Worm (Caenorhabditis elegans) whole organism, midembryonic: ENCODE data around the gene C47A4.5.
A peak's percentile ranks its signal among the peaks of the same experiment; 100 is the strongest.

Experiments
- cog-1 ChIP-seq: sonication (generic microtip); optimal IDR thresholded peaks from 2 replicates; lab custom pipeline; 2016; ENCODE audit warnings: missing genetic modification characterization, missing compliant biosample characterization
- flt-1 ChIP-seq: fragments of 200-800 bp; sonication (Bioruptor generic); IDR thresholded peaks from 2 replicates; pipeline ENCODE4 v1.3.6; 2022; ENCODE audit warnings: missing genetic modification characterization, missing compliant biosample characterization
- klf-2 ChIP-seq: fragments of 200-800 bp; sonication (Bioruptor generic); conservative IDR thresholded peaks from 2 replicates; pipeline ENCODE4 v1.3.6; 2022; ENCODE audit warnings: missing genetic modification reagents, missing genetic modification characterization, missing compliant biosample characterization
- med-1 ChIP-seq: sonication (generic microtip); optimal IDR thresholded peaks from 2 replicates; lab custom pipeline; 2017; ENCODE audit warnings: missing genetic modification characterization, mild to moderate bottlenecking, missing compliant biosample characterization, antibody characterized with exemption, missing genetic modification reagents; ENCODE audit not compliant: insufficient read depth
- ref-1 ChIP-seq: fragments of 200-800 bp; sonication (Bioruptor generic); conservative IDR thresholded peaks from 2 replicates; pipeline ENCODE4 v1.3.6; 2022; ENCODE audit warnings: missing genetic modification reagents, missing genetic modification characterization, missing compliant biosample characterization
- tab-1 ChIP-seq: fragments of 200-800 bp; sonication (Bioruptor generic); IDR thresholded peaks from 2 replicates; pipeline ENCODE4 v1.3.6; 2022; ENCODE audit warnings: missing genetic modification characterization, missing compliant biosample characterization
- ztf-23 ChIP-seq: fragments of 200-800 bp; sonication (Bioruptor generic); IDR thresholded peaks from 2 replicates; pipeline ENCODE4 v1.3.6; 2022; ENCODE audit warnings: missing genetic modification reagents, missing genetic modification characterization, missing compliant biosample characterization
- ztf-29 ChIP-seq: fragments of 200-800 bp; sonication (Bioruptor generic); IDR thresholded peaks from 2 replicates; pipeline ENCODE4 v1.3.6; 2022; ENCODE audit warnings: missing genetic modification reagents, missing genetic modification characterization, missing compliant biosample characterization

- TF ChIP-seq flt-1 (GFP tag; lab: Robert Waterston, UW) (no peak), ref-1 (no peak), klf-2 (GFP tag; lab: Robert Waterston, UW) (no peak), cog-1 (tag; lab: Kevin White, UChicago) (no peak), med-1 (GFP tag; lab: Kevin White, UChicago) (no peak), ztf-23 (GFP tag; lab: Robert Waterston, UW) (no peak), ztf-29 (peak; percentile 73; the same call in 1 of the 2 replicates), tab-1 (GFP tag; lab: Robert Waterston, UW) (no peak)
These were observed 37.9 kb downstream of the C47A4.5 start, which contains the start of gene iscu-1 for ce11 chrIV:13783237-13784012.
